Fruit fly (Drosophila melanogaster) whole organism, embryonic: ENCODE measurements around the gene Mtr3.

ENCODE experiments used
- Adf1 ChIP-seq: fragments of 200-800 bp; sonication (Bioruptor generic); IDR thresholded peaks from 2 replicates; pipeline ENCODE4 v1.3.6; 2022; ENCODE audit warnings: missing biosample characterization, missing genetic modification characterization
- Atf6 ChIP-seq: fragments of 200-800 bp; sonication (Bioruptor generic); IDR thresholded peaks from 2 replicates; pipeline ENCODE4 v1.3.6; 2022; ENCODE audit warnings: missing biosample characterization, missing genetic modification characterization
- Bgb ChIP-seq: fragments of 200-800 bp; sonication (Bioruptor generic); IDR thresholded peaks from 2 replicates; pipeline ENCODE4 v1.3.6; 2022; ENCODE audit warnings: missing biosample characterization, missing genetic modification characterization; ENCODE audit not compliant: partially characterized antibody
- CG10267 ChIP-seq: fragments of 200-800 bp; sonication (Bioruptor generic); optimal IDR thresholded peaks from 2 replicates; lab custom pipeline; 2018; ENCODE audit warnings: missing biosample characterization, mild to moderate bottlenecking, missing genetic modification characterization, moderate library complexity
- CG10366 ChIP-seq: fragments of 200-800 bp; sonication (Bioruptor generic); IDR thresholded peaks from 2 replicates; pipeline ENCODE4 v1.3.6; 2022; ENCODE audit warnings: missing biosample characterization, missing genetic modification characterization
- CG10543 ChIP-seq: fragments of 200-800 bp; sonication (Bioruptor generic); optimal IDR thresholded peaks from 3 replicates; lab custom pipeline; 2017; ENCODE audit warnings: missing biosample characterization, mild to moderate bottlenecking, missing genetic modification characterization, moderate library complexity
- CG11504 ChIP-seq: fragments of 200-800 bp; sonication (Bioruptor generic); optimal IDR thresholded peaks from 3 replicates; lab custom pipeline; 2019; ENCODE audit warnings: missing biosample characterization, mild to moderate bottlenecking, missing genetic modification characterization, moderate library complexity
- CG11695 ChIP-seq: fragments of 200-800 bp; sonication (Bioruptor generic); IDR thresholded peaks from 3 replicates; pipeline ENCODE4 v1.3.6; 2022; ENCODE audit warnings: missing biosample characterization, missing genetic modification characterization
- CG12769 ChIP-seq: fragments of 200-800 bp; sonication (Bioruptor generic); optimal IDR thresholded peaks from 2 replicates; lab custom pipeline; 2019; ENCODE audit warnings: missing biosample characterization, mild to moderate bottlenecking, missing genetic modification characterization, moderate library complexity
- CG13296 ChIP-seq: fragments of 200-800 bp; sonication (Bioruptor generic); optimal IDR thresholded peaks from 3 replicates; lab custom pipeline; 2018; ENCODE audit warnings: missing biosample characterization, mild to moderate bottlenecking, missing genetic modification characterization
- CG13624 ChIP-seq: fragments of 200-800 bp; sonication (Bioruptor generic); optimal IDR thresholded peaks from 2 replicates; lab custom pipeline; 2016; ENCODE audit warnings: missing biosample characterization, missing genetic modification characterization
- CG14441 ChIP-seq: fragments of 200-800 bp; sonication (Bioruptor generic); IDR thresholded peaks from 2 replicates; pipeline ENCODE4 v1.3.6; 2022; ENCODE audit warnings: missing biosample characterization, missing genetic modification characterization
- CG15269 ChIP-seq: fragments of 200-800 bp; sonication (Bioruptor generic); optimal IDR thresholded peaks from 2 replicates; lab custom pipeline; 2018; ENCODE audit warnings: missing biosample characterization, mild to moderate bottlenecking, missing genetic modification characterization, moderate library complexity
- CG15514 ChIP-seq: fragments of 200-800 bp; sonication (Bioruptor generic); optimal IDR thresholded peaks from 3 replicates; lab custom pipeline; 2017; ENCODE audit warnings: missing biosample characterization, missing genetic modification characterization, mild to moderate bottlenecking, moderate library complexity, missing genetic modification reagents
- CG31224 ChIP-seq: fragments of 200-800 bp; sonication (Bioruptor generic); IDR thresholded peaks from 2 replicates; pipeline ENCODE4 v1.3.6; 2022; ENCODE audit warnings: missing biosample characterization, missing genetic modification characterization
- CG32532 ChIP-seq: fragments of 200-800 bp; sonication (Bioruptor generic); IDR thresholded peaks from 2 replicates; pipeline ENCODE4 v1.3.6; 2022; ENCODE audit warnings: missing biosample characterization, missing genetic modification characterization
- CG3281 ChIP-seq: fragments of 200-800 bp; sonication (Bioruptor generic); optimal IDR thresholded peaks from 3 replicates; lab custom pipeline; 2017; ENCODE audit warnings: missing biosample characterization, mild to moderate bottlenecking, missing genetic modification characterization
- CG8290 ChIP-seq, 3 experiments: fragments of 200-800 bp; sonication (Bioruptor generic); optimal IDR thresholded peaks; 2 replicates each; lab custom pipeline; 2016 to 2019; ENCODE audit warnings: missing biosample characterization in 3 of 3, missing genetic modification characterization in 3 of 3, mild to moderate bottlenecking in 2 of 3, moderate library complexity in 1 of 3
- CG8359 ChIP-seq: fragments of 200-800 bp; sonication (Bioruptor generic); optimal IDR thresholded peaks from 2 replicates; lab custom pipeline; 2017; ENCODE audit warnings: missing biosample characterization, mild to moderate bottlenecking, missing genetic modification characterization, borderline replicate concordance
- CrebB ChIP-seq: fragments of 200-800 bp; sonication (Bioruptor generic); optimal IDR thresholded peaks from 3 replicates; lab custom pipeline; 2018; ENCODE audit warnings: missing biosample characterization, mild to moderate bottlenecking, missing genetic modification characterization
- Elba2 ChIP-seq: fragments of 200-800 bp; sonication (Bioruptor generic); optimal IDR thresholded peaks from 3 replicates; lab custom pipeline; 2016; ENCODE audit warnings: missing biosample characterization, missing genetic modification characterization
- Fer1 ChIP-seq: fragments of 200-800 bp; sonication (Bioruptor generic); optimal IDR thresholded peaks from 2 replicates; lab custom pipeline; 2017; ENCODE audit warnings: missing biosample characterization, mild to moderate bottlenecking, missing genetic modification characterization
- GATAe ChIP-seq: fragments of 200-800 bp; sonication (Bioruptor generic); conservative IDR thresholded peaks from 2 replicates; pipeline ENCODE4 v1.3.6; 2022; ENCODE audit warnings: missing biosample characterization, missing genetic modification characterization
- HmgZ ChIP-seq: fragments of 200-800 bp; sonication (Bioruptor generic); optimal IDR thresholded peaks from 2 replicates; lab custom pipeline; 2018; ENCODE audit warnings: missing biosample characterization, mild to moderate bottlenecking, missing genetic modification characterization
- Hmr ChIP-seq: fragments of 200-800 bp; sonication (Bioruptor generic); optimal IDR thresholded peaks from 3 replicates; lab custom pipeline; 2017; ENCODE audit warnings: mild to moderate bottlenecking, missing biosample characterization, missing genetic modification reagents, missing genetic modification characterization
- Hr78 ChIP-seq, 2 experiments: fragments of 200-800 bp in 1 of 2; fragments of >200 bp in 1 of 2; sonication (Bioruptor generic) in 1 of 2; optimal IDR thresholded peaks; 2 replicates each; lab custom pipeline; 2017 to 2019; ENCODE audit warnings: missing biosample characterization in 2 of 2, missing genetic modification characterization in 2 of 2, mild to moderate bottlenecking in 1 of 2, moderate library complexity in 1 of 2
- Med ChIP-seq: fragments of 200-800 bp; sonication (Bioruptor generic); peaks from one replicate; lab custom pipeline; 2016; ENCODE audit warnings: missing biosample characterization, missing genetic modification characterization, mild to moderate bottlenecking, inconsistent platforms, moderate library complexity
- Rfx ChIP-seq: fragments of 200-800 bp; sonication (Bioruptor generic); IDR thresholded peaks from 2 replicates; pipeline ENCODE4 v1.3.6; 2022; ENCODE audit warnings: missing biosample characterization, missing genetic modification characterization
- Trl ChIP-seq, 3 experiments: fragments of >200 bp in 2 of 3; fragments of 200-800 bp in 1 of 3; sonication (Bioruptor generic) in 1 of 3; optimal IDR thresholded peaks; 2 replicates in 1 of 3; 3 replicates in 2 of 3; lab custom pipeline; 2016 to 2017; ENCODE audit warnings: missing biosample characterization in 1 of 3, missing genetic modification characterization in 1 of 3
- ara ChIP-seq: fragments of 200-800 bp; sonication (Bioruptor generic); IDR thresholded peaks from 2 replicates; pipeline ENCODE4 v1.3.6; 2022; ENCODE audit warnings: missing biosample characterization, missing genetic modification characterization
- cg ChIP-seq: fragments of 200-800 bp; sonication (Bioruptor generic); optimal IDR thresholded peaks from 3 replicates; lab custom pipeline; 2019; ENCODE audit warnings: missing biosample characterization, mild to moderate bottlenecking, missing genetic modification characterization, moderate library complexity
- chinmo ChIP-seq: fragments of 200-800 bp; sonication (Bioruptor generic); IDR thresholded peaks from 4 replicates; pipeline ENCODE4 v1.3.6; 2022; ENCODE audit warnings: missing biosample characterization, missing genetic modification characterization; ENCODE audit not compliant: partially characterized antibody
- chn ChIP-seq: fragments of 200-800 bp; sonication (Bioruptor generic); optimal IDR thresholded peaks from 2 replicates; lab custom pipeline; 2016; ENCODE audit warnings: missing biosample characterization, missing genetic modification characterization
- crc ChIP-seq: fragments of 200-800 bp; sonication (Bioruptor generic); optimal IDR thresholded peaks from 2 replicates; lab custom pipeline; 2016; ENCODE audit warnings: missing biosample characterization, missing genetic modification characterization
- ftz-f1 ChIP-seq: fragments of 200-800 bp; sonication (Bioruptor generic); optimal IDR thresholded peaks from 2 replicates; lab custom pipeline; 2016; ENCODE audit warnings: missing biosample characterization, missing genetic modification characterization
- gro ChIP-seq: fragments of 200-800 bp; sonication (Bioruptor generic); optimal IDR thresholded peaks from 2 replicates; lab custom pipeline; 2016; ENCODE audit warnings: missing biosample characterization, missing genetic modification characterization
- hkb ChIP-seq, 2 experiments: fragments of 200-800 bp in 1 of 2; fragments of >200 bp in 1 of 2; sonication (Bioruptor generic) in 1 of 2; IDR thresholded peaks in 1 of 2; optimal IDR thresholded peaks in 1 of 2; 2 replicates each; pipeline versions ENCODE4 v1.3.6 to Lab custom; 2017 to 2022; ENCODE audit warnings: missing biosample characterization in 1 of 2, missing genetic modification characterization in 1 of 2
- insv ChIP-seq, 2 experiments: fragments of 200-800 bp; sonication (Bioruptor generic); optimal IDR thresholded peaks; 3 replicates each; lab custom pipeline; 2016 to 2018; ENCODE audit warnings: missing biosample characterization in 2 of 2, missing genetic modification characterization in 2 of 2
- lab ChIP-seq: fragments of 200-800 bp; sonication (Bioruptor generic); optimal IDR thresholded peaks from 3 replicates; lab custom pipeline; 2017; ENCODE audit warnings: missing biosample characterization, missing genetic modification characterization, mild to moderate bottlenecking, moderate library complexity, missing genetic modification reagents
- lilli ChIP-seq: fragments of 200-800 bp; sonication (Bioruptor generic); optimal IDR thresholded peaks from 3 replicates; lab custom pipeline; 2016; ENCODE audit warnings: missing biosample characterization, missing genetic modification characterization
- mirr ChIP-seq: fragments of 200-800 bp; sonication (Bioruptor generic); optimal IDR thresholded peaks from 3 replicates; lab custom pipeline; 2018; ENCODE audit warnings: missing biosample characterization, mild to moderate bottlenecking, missing genetic modification characterization
- scrt ChIP-seq: fragments of 200-800 bp; sonication (Bioruptor generic); optimal IDR thresholded peaks from 2 replicates; lab custom pipeline; 2018; ENCODE audit warnings: missing biosample characterization, mild to moderate bottlenecking, missing genetic modification characterization, moderate library complexity
- sd ChIP-seq: fragments of 200-800 bp; sonication (Bioruptor generic); optimal IDR thresholded peaks from 3 replicates; lab custom pipeline; 2018; ENCODE audit warnings: missing biosample characterization, mild to moderate bottlenecking, missing genetic modification characterization, moderate library complexity
- seq ChIP-seq: fragments of 200-800 bp; sonication (Bioruptor generic); IDR thresholded peaks from 2 replicates; pipeline ENCODE4 v1.3.6; 2022; ENCODE audit warnings: missing biosample characterization, missing genetic modification characterization
- slbo ChIP-seq: fragments of 200-800 bp; sonication (Bioruptor generic); IDR thresholded peaks from 2 replicates; pipeline ENCODE4 v1.3.6; 2022; ENCODE audit warnings: missing biosample characterization, missing genetic modification characterization
- sna ChIP-seq: fragments of 200-800 bp; sonication (Bioruptor generic); IDR thresholded peaks from 2 replicates; pipeline ENCODE4 v1.3.6; 2022; ENCODE audit warnings: missing biosample characterization, missing genetic modification characterization; ENCODE audit not compliant: partially characterized antibody
- stc ChIP-seq: fragments of 200-800 bp; sonication (Bioruptor generic); IDR thresholded peaks from 2 replicates; pipeline ENCODE4 v1.3.6; 2022; ENCODE audit warnings: missing biosample characterization, missing genetic modification characterization

Gene Mtr3

dm6 chr3L:19939024-19939423 is 25.5 kb upstream of the Mtr3 start, which contains the start of gene Ac76E:
Ac76E (plus strand) TSS chr3L:19939287.
- TF ChIP-seq CG32532 (GFP tag; lab: Robert Waterston, UW) (peak; percentile 45; the same call in 1 of the 2 replicates), cg (GFP tag; lab: Kevin White, UChicago) (peak; percentile 37), Bgb (GFP tag; lab: Robert Waterston, UW) (peak; percentile 67), CG14441 (GFP tag; lab: Robert Waterston, UW) (no peak), CG10267 (no peak), Med (peak; percentile 81), CG11504 (peak; percentile 100), Hr78 (GFP tag; optimal IDR thresholded peaks at IDR 0.05; lab: Kevin White, UChicago) (no peak), CG8359 (GFP tag; lab: Kevin White, UChicago) (peak; percentile 99), CG3281 (GFP tag; lab: Kevin White, UChicago) (peak; percentile 29), CG12769 (peak; percentile 65), GATAe (GFP tag; lab: Robert Waterston, UW) (peak; percentile 46; the same call in 1 of the 2 replicates), Rfx (GFP tag; lab: Robert Waterston, UW) (peak; percentile 35; the same call in 1 of the 2 replicates), Adf1 (peak; percentile 43; the same call in 1 of the 2 replicates), mirr (GFP tag; lab: Kevin White, UChicago) (peak; percentile 62), stc (GFP tag; lab: Robert Waterston, UW) (peak; percentile 19; the same call in 1 of the 2 replicates), Atf6 (GFP tag; lab: Robert Waterston, UW) (peak; percentile 64), ftz-f1 (peak; percentile 93), Hmr (GFP tag; lab: Kevin White, UChicago) (peak; percentile 36), insv (GFP tag; optimal IDR thresholded peaks at IDR 0.05; lab: Kevin White, UChicago) (peak in 1 of 2 experiments; percentile 81), scrt (GFP tag; lab: Kevin White, UChicago) (peak; percentile 91), CG13296 (GFP tag; lab: Kevin White, UChicago) (no peak), Elba2 (GFP tag; lab: Kevin White, UChicago) (peak; percentile 77), hkb (optimal IDR thresholded peaks at IDR 0.05; lab: Kevin White, UChicago) (no peak), hkb (GFP tag; IDR thresholded peaks at IDR 0.05; lab: Robert Waterston, UW) (peak; percentile 36; the same call in 1 of the 2 replicates), CrebB (peak; percentile 15), sd (tag; lab: Kevin White, UChicago) (peak; percentile 25), Fer1 (peak; percentile 40), lab (GFP tag; lab: Kevin White, UChicago) (peak; percentile 51), chinmo (GFP tag; lab: Robert Waterston, UW) (peak; percentile 94), CG10366 (GFP tag; lab: Robert Waterston, UW) (no peak), CG10543 (GFP tag; lab: Kevin White, UChicago) (peak; percentile 46), CG11695 (0 out of 3 replicates have a peak, but pooled peaks have one; percentile 26), CG13624 (peak; percentile 14), lilli (peak; percentile 17), seq (peak; percentile 35; the same call in 1 of the 2 replicates), gro (GFP tag; lab: Kevin White, UChicago) (peak; percentile 80), CG8290 (GFP tag; optimal IDR thresholded peaks at IDR 0.05; lab: Kevin White, UChicago) (no peak), CG8290 (tag; optimal IDR thresholded peaks at IDR 0.05; lab: Kevin White, UChicago) (peak in 1 of 2 experiments; percentile 73), sna (0 out of 2 replicates have a peak, but pooled peaks have one; percentile 23), ara (no peak), CG31224 (GFP tag; lab: Robert Waterston, UW) (peak; percentile 18; the same call in 1 of the 2 replicates), Trl (optimal IDR thresholded peaks at IDR 0.05; lab: Kevin White, UChicago) (peak; percentile 67 to 92), Trl (GFP tag; optimal IDR thresholded peaks at IDR 0.05; lab: Kevin White, UChicago) (no peak), slbo (GFP tag; lab: Robert Waterston, UW) (peak; percentile 29), chn (GFP tag; lab: Kevin White, UChicago) (peak; percentile 33), CG15269 (tag; lab: Kevin White, UChicago) (peak; percentile 4), crc (GFP tag; lab: Kevin White, UChicago) (no peak), CG15514 (GFP tag; lab: Kevin White, UChicago) (peak; percentile 37), HmgZ (tag; lab: Kevin White, UChicago) (peak; percentile 56)
